Worm (Caenorhabditis elegans): ENCODE measurements around the gene fbxc-31.

ce11 chrII:922778-923177, 11.0 kb downstream of the fbxc-31 start:
- TF ChIP-seq ama-1 (optimal IDR thresholded peaks at IDR 0.05): no peak
- TF ChIP-seq elt-3 (tag; optimal IDR thresholded peaks at IDR 0.05): no peak
- no peak for TF ChIP-seq nhr-28 (tag; optimal IDR thresholded peaks at IDR 0.05)
- no peak for TF ChIP-seq nhr-237 (tag; optimal IDR thresholded peaks at IDR 0.05)
